Worm (Caenorhabditis elegans) whole organism, L1 larva: ENCODE data around the gene T04C12.1.

ENCODE experiments used
- Y116A8C.19 ChIP-seq: sonication (generic microtip); optimal IDR thresholded peaks from 2 replicates; lab custom pipeline; 2016; ENCODE audit warnings: missing compliant biosample characterization, missing genetic modification characterization, borderline replicate concordance
- aly-2 ChIP-seq: fragments of 150-350 bp; optimal IDR thresholded peaks from 2 replicates; lab custom pipeline; 2014; ENCODE audit warnings: missing biosample characterization, missing genetic modification characterization
- ama-1 ChIP-seq: fragments of 150-350 bp; optimal IDR thresholded peaks from 2 replicates; lab custom pipeline; 2014
- ceh-8 ChIP-seq: fragments of 200-800 bp; sonication (Bioruptor generic); optimal IDR thresholded peaks from 2 replicates; lab custom pipeline; 2018; ENCODE audit warnings: mild to moderate bottlenecking, missing genetic modification characterization, moderate library complexity, missing compliant biosample characterization
- ceh-82 ChIP-seq, 3 experiments: fragments of 150-350 bp in 1 of 3; sonication (generic microtip) in 2 of 3; optimal IDR thresholded peaks; 2 replicates each; lab custom pipeline; 2014 to 2017; ENCODE audit warnings: missing biosample characterization in 3 of 3, missing genetic modification characterization in 3 of 3
- ceh-88 ChIP-seq: fragments of 200-800 bp; sonication (Bioruptor generic); IDR thresholded peaks from 2 replicates; pipeline ENCODE4 v1.3.6; 2022; ENCODE audit warnings: missing genetic modification characterization, missing compliant biosample characterization
- dpl-1 ChIP-seq, 3 experiments: fragments of 150-350 bp in 2 of 3; sonication (generic microtip) in 1 of 3; optimal IDR thresholded peaks; 2 replicates each; lab custom pipeline; 2014 to 2017; ENCODE audit warnings: missing biosample characterization in 3 of 3, missing genetic modification characterization in 3 of 3, missing genetic modification reagents in 3 of 3
- efl-1 ChIP-seq, 4 experiments: fragments of 150-350 bp; optimal IDR thresholded peaks in 3 of 4; peaks in 1 of 4; 1 replicate in 1 of 4; 2 replicates in 3 of 4; lab custom pipeline; 2014; ENCODE audit warnings: missing biosample characterization in 2 of 4, missing genetic modification characterization in 2 of 4, missing genetic modification reagents in 2 of 4
- elt-3 ChIP-seq, 6 experiments: fragments of 150-350 bp in 1 of 6; sonication (generic microtip); optimal IDR thresholded peaks; 2 replicates each; lab custom pipeline; 2017 to 2018; ENCODE audit warnings: missing biosample characterization in 6 of 6, missing genetic modification characterization in 6 of 6, inconsistent platforms in 1 of 6
- fkh-8 ChIP-seq: sonication (generic microtip); optimal IDR thresholded peaks from 2 replicates; lab custom pipeline; 2016; ENCODE audit warnings: mild to moderate bottlenecking, missing genetic modification characterization, missing compliant biosample characterization
- hpl-2 ChIP-seq: fragments of 150-350 bp; optimal IDR thresholded peaks from 2 replicates; lab custom pipeline; 2014; ENCODE audit warnings: missing biosample characterization, missing genetic modification reagents, missing genetic modification characterization
- irx-1 ChIP-seq: sonication (generic microtip); optimal IDR thresholded peaks from 2 replicates; lab custom pipeline; 2016; ENCODE audit warnings: missing genetic modification characterization, missing compliant biosample characterization
- lin-13 ChIP-seq: fragments of 150-350 bp; optimal IDR thresholded peaks from 2 replicates; lab custom pipeline; 2014; ENCODE audit warnings: missing biosample characterization, missing genetic modification reagents, missing genetic modification characterization
- lin-14 ChIP-seq: fragments of 200-800 bp; sonication (Bioruptor generic); optimal IDR thresholded peaks from 2 replicates; lab custom pipeline; 2018; ENCODE audit warnings: mild to moderate bottlenecking, missing genetic modification characterization, moderate library complexity, missing compliant biosample characterization
- lin-39 ChIP-seq: fragments of 150-350 bp; optimal IDR thresholded peaks from 2 replicates; lab custom pipeline; 2014; ENCODE audit warnings: missing biosample characterization, missing genetic modification reagents, missing genetic modification characterization
- lsy-2 ChIP-seq, 2 experiments: fragments of 150-350 bp; optimal IDR thresholded peaks; 2 replicates each; lab custom pipeline; 2014; ENCODE audit warnings: missing biosample characterization in 2 of 2, missing genetic modification characterization in 2 of 2
- mab-9 ChIP-seq: fragments of 200-800 bp; sonication (Bioruptor generic); IDR thresholded peaks from 2 replicates; pipeline ENCODE4 v1.3.6; 2022; ENCODE audit warnings: missing genetic modification reagents, missing genetic modification characterization, missing compliant biosample characterization
- nhr-11 ChIP-seq: fragments of 150-350 bp; optimal IDR thresholded peaks from 2 replicates; lab custom pipeline; 2014; ENCODE audit warnings: missing biosample characterization, missing genetic modification characterization
- nhr-12 ChIP-seq: sonication (generic microtip); optimal IDR thresholded peaks from 2 replicates; lab custom pipeline; 2017; ENCODE audit warnings: missing biosample characterization, missing genetic modification characterization
- nhr-19 ChIP-seq: fragments of 200-800 bp; sonication (Bioruptor generic); conservative IDR thresholded peaks from 2 replicates; pipeline ENCODE4 v1.3.6; 2022; ENCODE audit warnings: missing genetic modification characterization, missing compliant biosample characterization
- nhr-20 ChIP-seq: sonication (generic microtip); optimal IDR thresholded peaks from 2 replicates; lab custom pipeline; 2016; ENCODE audit warnings: mild to moderate bottlenecking, missing genetic modification characterization, missing compliant biosample characterization
- nhr-237 ChIP-seq: fragments of 150-350 bp; optimal IDR thresholded peaks from 2 replicates; lab custom pipeline; 2014; ENCODE audit warnings: missing biosample characterization, missing genetic modification characterization
- nhr-47 ChIP-seq: sonication (generic microtip); optimal IDR thresholded peaks from 2 replicates; lab custom pipeline; 2016; ENCODE audit warnings: mild to moderate bottlenecking, missing genetic modification characterization, moderate library complexity, missing compliant biosample characterization
- nhr-71 ChIP-seq: sonication (generic microtip); optimal IDR thresholded peaks from 2 replicates; lab custom pipeline; 2016; ENCODE audit warnings: mild to moderate bottlenecking, missing genetic modification characterization, moderate library complexity, missing compliant biosample characterization
- nhr-84 ChIP-seq: sonication (generic microtip); optimal IDR thresholded peaks from 2 replicates; lab custom pipeline; 2017; ENCODE audit warnings: missing biosample characterization, missing genetic modification characterization
- nhr-85 ChIP-seq: sonication (generic microtip); peaks from one replicate; lab custom pipeline; 2016; ENCODE audit warnings: missing genetic modification characterization, inconsistent platforms, missing compliant biosample characterization
- nhr-90 ChIP-seq: sonication (generic microtip); optimal IDR thresholded peaks from 2 replicates; lab custom pipeline; 2016; ENCODE audit warnings: mild to moderate bottlenecking, missing genetic modification characterization, missing compliant biosample characterization; ENCODE audit not compliant: poor library complexity
- rnt-1 ChIP-seq: sonication (generic microtip); optimal IDR thresholded peaks from 2 replicates; lab custom pipeline; 2016; ENCODE audit warnings: mild to moderate bottlenecking, missing genetic modification characterization, moderate library complexity, missing compliant biosample characterization
- snpc-4 ChIP-seq: fragments of 150-350 bp; optimal IDR thresholded peaks from 2 replicates; lab custom pipeline; 2014; ENCODE audit warnings: missing biosample characterization, missing genetic modification characterization
- snu-23 ChIP-seq: sonication (generic microtip); optimal IDR thresholded peaks from 2 replicates; lab custom pipeline; 2016; ENCODE audit warnings: missing genetic modification characterization, missing compliant biosample characterization
- sox-4 ChIP-seq: sonication (generic microtip); optimal IDR thresholded peaks from 2 replicates; lab custom pipeline; 2016; ENCODE audit warnings: missing genetic modification characterization, missing compliant biosample characterization
- sptf-1 ChIP-seq: fragments of 150-350 bp; optimal IDR thresholded peaks from 2 replicates; lab custom pipeline; 2014; ENCODE audit warnings: missing biosample characterization, missing genetic modification characterization
- tbx-2 ChIP-seq: sonication (generic microtip); optimal IDR thresholded peaks from 2 replicates; lab custom pipeline; 2016; ENCODE audit warnings: missing genetic modification characterization, missing compliant biosample characterization
- tlp-1 ChIP-seq: fragments of 150-350 bp; optimal IDR thresholded peaks from 2 replicates; lab custom pipeline; 2014; ENCODE audit warnings: missing biosample characterization, missing genetic modification characterization
- zip-4 ChIP-seq: fragments of 200-800 bp; sonication (Bioruptor generic); optimal IDR thresholded peaks from 2 replicates; lab custom pipeline; 2018; ENCODE audit warnings: mild to moderate bottlenecking, missing genetic modification characterization, moderate library complexity, missing compliant biosample characterization
- ztf-11 ChIP-seq, 2 experiments: sonication (generic microtip); optimal IDR thresholded peaks; 2 replicates each; lab custom pipeline; 2016 to 2017; ENCODE audit warnings: missing genetic modification characterization in 2 of 2, missing biosample characterization in 1 of 2, missing compliant biosample characterization in 1 of 2
- ztf-4 ChIP-seq: fragments of 150-350 bp; optimal IDR thresholded peaks from 2 replicates; lab custom pipeline; 2014; ENCODE audit warnings: missing biosample characterization, missing genetic modification characterization

Gene T04C12.1

DNA sequence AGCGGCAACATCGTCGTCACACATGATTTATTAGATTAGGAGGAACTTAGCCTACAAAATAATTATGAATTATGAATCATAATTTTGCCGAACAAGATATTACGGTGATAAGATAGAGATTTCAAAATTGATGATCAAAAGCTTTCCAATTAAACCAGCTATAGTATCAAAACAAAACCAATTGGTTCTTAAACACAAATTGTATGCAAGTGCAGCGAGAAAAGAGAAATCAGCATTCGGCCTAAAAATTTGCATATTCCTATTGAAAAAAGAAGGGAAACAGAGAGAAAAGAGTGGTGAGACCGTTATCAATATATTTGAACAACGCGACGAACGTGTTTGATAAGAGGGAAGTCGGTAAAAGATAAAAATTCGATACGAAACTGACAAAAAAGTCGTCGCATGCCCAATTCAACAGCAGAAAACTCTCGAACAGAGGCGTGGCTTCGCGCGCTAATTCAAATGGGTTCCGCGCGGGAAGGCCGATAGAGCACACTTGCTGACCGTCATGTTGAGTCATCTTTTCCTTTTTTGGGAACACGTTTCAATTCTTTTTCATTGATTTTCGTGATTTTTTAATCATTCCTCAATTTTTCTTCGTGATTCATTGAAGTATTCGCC, 19.1 kb upstream of the T04C12.1 start, which contains the start of gene act-2 (continued):
- no peak for TF ChIP-seq Y116A8C.19
- TF ChIP-seq irx-1 (tag; lab: Kevin White, UChicago), result no peak
- no peak for TF ChIP-seq sox-4 (tag; lab: Kevin White, UChicago)
- TF ChIP-seq nhr-71 (tag; lab: Kevin White, UChicago), result peak; percentile 85
- TF ChIP-seq fkh-8 (tag; lab: Kevin White, UChicago), result peak; percentile 87
- TF ChIP-seq ceh-88 (GFP tag; lab: Robert Waterston, UW), result no peak; the same call in 1 of the 2 replicates
- no peak for TF ChIP-seq nhr-84
- no peak for TF ChIP-seq ceh-8 (GFP tag; lab: Kevin White, UChicago)
- no peak for TF ChIP-seq lin-39
- peak; percentile 86 for TF ChIP-seq nhr-20 (tag; lab: Kevin White, UChicago)
- TF ChIP-seq hpl-2 (GFP tag; lab: Kevin White, UChicago), result no peak
- TF ChIP-seq snpc-4, result no peak
- no peak for TF ChIP-seq nhr-12 (tag; lab: Kevin White, UChicago)
- no peak for TF ChIP-seq sptf-1 (tag; lab: Kevin White, UChicago)
- TF ChIP-seq nhr-11 (tag; lab: Kevin White, UChicago), result no peak

DNA sequence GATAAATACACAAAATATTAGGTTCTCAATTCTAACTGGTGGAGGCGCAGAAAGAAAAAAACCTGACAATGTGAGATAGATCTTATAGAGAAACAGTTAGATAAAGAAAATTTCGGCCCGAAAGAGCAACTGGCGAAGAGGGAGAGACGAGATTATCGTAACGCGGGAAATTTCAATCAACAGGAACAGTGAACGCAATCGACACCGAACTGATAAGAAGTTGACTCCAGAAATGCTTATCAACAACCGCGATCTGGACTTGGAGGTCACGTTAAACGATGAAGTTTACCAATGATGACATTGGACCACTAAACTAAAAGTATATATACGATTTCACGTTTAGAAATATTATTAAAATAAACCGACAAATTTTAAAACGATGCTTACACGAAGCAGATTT, 17.3 kb upstream of the T04C12.1 start:
- TF ChIP-seq mab-9 (no peak), nhr-85 (tag; lab: Kevin White, UChicago) (peak; percentile 44), sptf-1 (tag; lab: Kevin White, UChicago) (no peak), aly-2 (tag; lab: Kevin White, UChicago) (peak; percentile 96), tbx-2 (tag; lab: Kevin White, UChicago) (no peak), ceh-82 (tag; optimal IDR thresholded peaks at IDR 0.05; lab: Kevin White, UChicago) (no peak), ama-1 (lab: Kevin White, UChicago) (peak; percentile 85), lin-14 (GFP tag; lab: Kevin White, UChicago) (peak; percentile 12), nhr-20 (tag; lab: Kevin White, UChicago) (peak; percentile 34), sox-4 (tag; lab: Kevin White, UChicago) (no peak), tlp-1 (tag; lab: Kevin White, UChicago) (no peak), nhr-71 (tag; lab: Kevin White, UChicago) (peak; percentile 49), snu-23 (GFP tag; lab: Kevin White, UChicago) (peak; percentile 50), nhr-47 (peak; percentile 27), nhr-11 (tag; lab: Kevin White, UChicago) (no peak), nhr-90 (tag; lab: Kevin White, UChicago) (peak; percentile 27), lsy-2 (tag; optimal IDR thresholded peaks at IDR 0.05; lab: Kevin White, UChicago) (peak in 1 of 2 experiments; percentile 18), lin-13 (GFP tag; lab: Kevin White, UChicago) (peak; percentile 37), elt-3 (tag; optimal IDR thresholded peaks at IDR 0.05; lab: Kevin White, UChicago) (peak in 1 of 6 experiments; percentile 21), Y116A8C.19 (no peak), efl-1 (optimal IDR thresholded peaks at IDR 0.05; lab: Kevin White, UChicago) (no peak), efl-1 (GFP tag; optimal IDR thresholded peaks at IDR 0.05 in 1 of 2; lab: Kevin White, UChicago) (peak in 1 of 2 experiments; percentile 76), dpl-1 (GFP tag; optimal IDR thresholded peaks at IDR 0.05; lab: Kevin White, UChicago) (peak in 1 of 3 experiments; percentile 3)

- TF ChIP-seq nhr-20 (tag; lab: Kevin White, UChicago), result no peak
- TF ChIP-seq zip-4 (GFP tag; lab: Kevin White, UChicago), result no peak
- TF ChIP-seq ztf-4, result peak; percentile 26
- TF ChIP-seq nhr-84, result no peak
- TF ChIP-seq ztf-11 (tag; optimal IDR thresholded peaks at IDR 0.05; lab: Kevin White, UChicago), result no peak
- no peak for TF ChIP-seq ceh-8 (GFP tag; lab: Kevin White, UChicago)
- no peak for TF ChIP-seq nhr-19 (GFP tag; lab: Robert Waterston, UW)
- TF ChIP-seq nhr-85 (tag; lab: Kevin White, UChicago), result peak; percentile 41
- no peak for TF ChIP-seq rnt-1 (tag; lab: Kevin White, UChicago)
- TF ChIP-seq tlp-1 (tag; lab: Kevin White, UChicago), result no peak
- TF ChIP-seq nhr-237 (tag; lab: Kevin White, UChicago), result no peak
Observed at ce11 chrV:11076028-11076402, 16.9 kb upstream of the T04C12.1 start.
